Fruit fly (Drosophila melanogaster) whole organism, embryonic: ENCODE results near the gene Ada1-1.

Experiments used
- ATbp ChIP-seq: fragments of 200-800 bp; sonication (Bioruptor generic); optimal IDR thresholded peaks from 2 replicates; lab custom pipeline; 2017; ENCODE audit warnings: missing biosample characterization, mild to moderate bottlenecking, missing genetic modification characterization, missing genetic modification reagents
- B-H1 ChIP-seq: fragments of 200-800 bp; sonication (Bioruptor generic); IDR thresholded peaks from 3 replicates; pipeline ENCODE4 v1.3.6; 2022; ENCODE audit warnings: missing biosample characterization, missing genetic modification characterization
- CG10209 ChIP-seq: fragments of 200-800 bp; sonication (Bioruptor generic); optimal IDR thresholded peaks from 3 replicates; lab custom pipeline; 2017; ENCODE audit warnings: missing biosample characterization, mild to moderate bottlenecking, missing genetic modification characterization, missing genetic modification reagents
- CG12219 ChIP-seq: fragments of 200-800 bp; sonication (Bioruptor generic); optimal IDR thresholded peaks from 3 replicates; lab custom pipeline; 2018; ENCODE audit warnings: missing biosample characterization, mild to moderate bottlenecking, missing genetic modification characterization
- CG13624 ChIP-seq: fragments of 200-800 bp; sonication (Bioruptor generic); optimal IDR thresholded peaks from 2 replicates; lab custom pipeline; 2016; ENCODE audit warnings: missing biosample characterization, missing genetic modification characterization
- CG14441 ChIP-seq: fragments of 200-800 bp; sonication (Bioruptor generic); IDR thresholded peaks from 2 replicates; pipeline ENCODE4 v1.3.6; 2022; ENCODE audit warnings: missing biosample characterization, missing genetic modification characterization
- CG14667 ChIP-seq: fragments of 200-800 bp; sonication (Bioruptor generic); IDR thresholded peaks from 2 replicates; pipeline ENCODE4 v1.3.6; 2022; ENCODE audit warnings: missing biosample characterization, missing genetic modification characterization
- CG15011 ChIP-seq: fragments of 200-800 bp; sonication (Bioruptor generic); optimal IDR thresholded peaks from 3 replicates; lab custom pipeline; 2018; ENCODE audit warnings: missing biosample characterization, mild to moderate bottlenecking, missing genetic modification characterization
- CG15696 ChIP-seq: fragments of 200-800 bp; sonication (Bioruptor generic); optimal IDR thresholded peaks from 2 replicates; lab custom pipeline; 2019; ENCODE audit warnings: missing biosample characterization, mild to moderate bottlenecking, missing genetic modification characterization, moderate library complexity
- CG17385 ChIP-seq: fragments of 200-800 bp; sonication (Bioruptor generic); optimal IDR thresholded peaks from 3 replicates; lab custom pipeline; 2018; ENCODE audit warnings: missing biosample characterization, mild to moderate bottlenecking, missing genetic modification characterization
- CG3065 ChIP-seq: fragments of 200-800 bp; sonication (Bioruptor generic); optimal IDR thresholded peaks from 2 replicates; lab custom pipeline; 2016; ENCODE audit warnings: missing biosample characterization, missing genetic modification characterization
- CG3163 ChIP-seq: fragments of 200-800 bp; sonication (Bioruptor generic); optimal IDR thresholded peaks from 3 replicates; lab custom pipeline; 2016; ENCODE audit warnings: missing biosample characterization, missing genetic modification characterization
- CG33213 ChIP-seq: fragments of 200-800 bp; sonication (Bioruptor generic); optimal IDR thresholded peaks from 3 replicates; lab custom pipeline; 2016; ENCODE audit warnings: missing biosample characterization, missing genetic modification characterization
- CG4282 ChIP-seq: fragments of 200-800 bp; sonication (Bioruptor generic); optimal IDR thresholded peaks from 2 replicates; lab custom pipeline; 2016; ENCODE audit warnings: missing biosample characterization, missing genetic modification characterization
- CG4617 ChIP-seq: fragments of 200-800 bp; sonication (Bioruptor generic); optimal IDR thresholded peaks from 3 replicates; lab custom pipeline; 2016; ENCODE audit warnings: missing biosample characterization, missing genetic modification characterization, borderline replicate concordance
- CG5180 ChIP-seq: fragments of 200-800 bp; sonication (Bioruptor generic); optimal IDR thresholded peaks from 3 replicates; lab custom pipeline; 2017; ENCODE audit warnings: missing biosample characterization, missing genetic modification characterization, mild to moderate bottlenecking, moderate library complexity, missing genetic modification reagents
- CG6654 ChIP-seq: fragments of 200-800 bp; sonication (Bioruptor generic); optimal IDR thresholded peaks from 2 replicates; lab custom pipeline; 2017; ENCODE audit warnings: missing biosample characterization, mild to moderate bottlenecking, missing genetic modification characterization
- CG6854 ChIP-seq: fragments of 200-800 bp; sonication (Bioruptor generic); optimal IDR thresholded peaks from 3 replicates; lab custom pipeline; 2017; ENCODE audit warnings: missing biosample characterization, mild to moderate bottlenecking, missing genetic modification characterization
- CG8089 ChIP-seq: fragments of 200-800 bp; sonication (Bioruptor generic); optimal IDR thresholded peaks from 3 replicates; lab custom pipeline; 2016; ENCODE audit warnings: missing biosample characterization, missing genetic modification characterization
- CG9932 ChIP-seq: fragments of 200-800 bp; sonication (Bioruptor generic); IDR thresholded peaks from 2 replicates; pipeline ENCODE4 v1.3.6; 2022; ENCODE audit warnings: missing biosample characterization, missing genetic modification characterization
- CTCF ChIP-seq: fragments of 200-800 bp; sonication (Bioruptor generic); optimal IDR thresholded peaks from 2 replicates; lab custom pipeline; 2017; ENCODE audit warnings: missing biosample characterization, mild to moderate bottlenecking, missing genetic modification characterization, moderate library complexity
- CoRest ChIP-seq: fragments of 200-800 bp; sonication (Bioruptor generic); optimal IDR thresholded peaks from 3 replicates; lab custom pipeline; 2018; ENCODE audit warnings: missing biosample characterization, mild to moderate bottlenecking, missing genetic modification characterization, moderate library complexity
- Deaf1 ChIP-seq: fragments of 200-800 bp; optimal IDR thresholded peaks from 3 replicates; lab custom pipeline; 2019; ENCODE audit warnings: missing biosample characterization, mild to moderate bottlenecking, missing genetic modification characterization, moderate library complexity
- Dll ChIP-seq: fragments of 200-800 bp; sonication (Bioruptor generic); IDR thresholded peaks from 4 replicates; pipeline ENCODE4 v1.3.6; 2022; ENCODE audit warnings: missing biosample characterization, missing genetic modification characterization; ENCODE audit not compliant: partially characterized antibody
- Dp ChIP-seq: fragments of 200-800 bp; sonication (Bioruptor generic); optimal IDR thresholded peaks from 2 replicates; lab custom pipeline; 2018; ENCODE audit warnings: missing biosample characterization, mild to moderate bottlenecking, missing genetic modification characterization, moderate library complexity
- GATAe ChIP-seq: fragments of 200-800 bp; sonication (Bioruptor generic); conservative IDR thresholded peaks from 2 replicates; pipeline ENCODE4 v1.3.6; 2022; ENCODE audit warnings: missing biosample characterization, missing genetic modification characterization
- Hand ChIP-seq: fragments of 200-800 bp; sonication (Bioruptor generic); optimal IDR thresholded peaks from 2 replicates; lab custom pipeline; 2017; ENCODE audit warnings: mild to moderate bottlenecking, missing biosample characterization, missing genetic modification reagents, missing genetic modification characterization
- Kr ChIP-seq: fragments of 200-800 bp; sonication (Bioruptor generic); optimal IDR thresholded peaks from 2 replicates; lab custom pipeline; 2017; ENCODE audit warnings: missing biosample characterization, mild to moderate bottlenecking, missing genetic modification characterization
- Neu2 ChIP-seq: fragments of 200-800 bp; sonication (Bioruptor generic); optimal IDR thresholded peaks from 3 replicates; lab custom pipeline; 2016; ENCODE audit warnings: missing biosample characterization, missing genetic modification characterization, borderline replicate concordance
- Oaz ChIP-seq: fragments of 200-800 bp; sonication (Bioruptor generic); IDR thresholded peaks from 2 replicates; pipeline ENCODE4 v1.3.6; 2022; ENCODE audit warnings: missing biosample characterization, missing genetic modification characterization
- Taf1 ChIP-seq: fragments of 200-800 bp; sonication (Bioruptor generic); IDR thresholded peaks from 2 replicates; pipeline ENCODE4 v1.3.6; 2022; ENCODE audit warnings: missing biosample characterization, missing genetic modification characterization
- ab ChIP-seq: fragments of 200-800 bp; sonication (Bioruptor generic); optimal IDR thresholded peaks from 2 replicates; lab custom pipeline; 2016; ENCODE audit warnings: missing biosample characterization, missing genetic modification characterization
- ato ChIP-seq: fragments of 200-800 bp; sonication (Bioruptor generic); IDR thresholded peaks from 2 replicates; pipeline ENCODE4 v1.3.6; 2022; ENCODE audit warnings: missing biosample characterization, missing genetic modification characterization; ENCODE audit not compliant: partially characterized antibody
- cg ChIP-seq: fragments of 200-800 bp; sonication (Bioruptor generic); optimal IDR thresholded peaks from 3 replicates; lab custom pipeline; 2019; ENCODE audit warnings: missing biosample characterization, mild to moderate bottlenecking, missing genetic modification characterization, moderate library complexity
- crol ChIP-seq: fragments of 200-800 bp; sonication (Bioruptor generic); IDR thresholded peaks from 2 replicates; pipeline ENCODE4 v1.3.6; 2022; ENCODE audit warnings: missing biosample characterization, missing genetic modification characterization
- exex ChIP-seq: fragments of 200-800 bp; sonication (Bioruptor generic); optimal IDR thresholded peaks from 4 replicates; lab custom pipeline; 2018; ENCODE audit warnings: missing biosample characterization, mild to moderate bottlenecking, missing genetic modification characterization, moderate library complexity
- fd96Cb ChIP-seq: fragments of 200-800 bp; sonication (Bioruptor generic); optimal IDR thresholded peaks from 2 replicates; lab custom pipeline; 2018; ENCODE audit warnings: missing biosample characterization, mild to moderate bottlenecking, missing genetic modification characterization, moderate library complexity
- fru ChIP-seq: fragments of >200 bp; optimal IDR thresholded peaks from 2 replicates; lab custom pipeline; 2017
- grn ChIP-seq: fragments of 200-800 bp; sonication (Bioruptor generic); optimal IDR thresholded peaks from 3 replicates; lab custom pipeline; 2017; ENCODE audit warnings: missing biosample characterization, missing genetic modification characterization
- kah ChIP-seq: fragments of 200-800 bp; sonication (Bioruptor generic); optimal IDR thresholded peaks from 2 replicates; lab custom pipeline; 2018; ENCODE audit warnings: missing biosample characterization, mild to moderate bottlenecking, missing genetic modification characterization
- lilli ChIP-seq: fragments of 200-800 bp; sonication (Bioruptor generic); optimal IDR thresholded peaks from 3 replicates; lab custom pipeline; 2016; ENCODE audit warnings: missing biosample characterization, missing genetic modification characterization
- lov ChIP-seq, 2 experiments: fragments of 200-800 bp in 1 of 2; fragments of >200 bp in 1 of 2; sonication (Bioruptor generic) in 1 of 2; IDR thresholded peaks in 1 of 2; optimal IDR thresholded peaks in 1 of 2; 2 replicates in 1 of 2; 3 replicates in 1 of 2; pipeline versions ENCODE4 v1.3.6 to Lab custom; 2017 to 2022; ENCODE audit warnings: missing biosample characterization in 1 of 2, missing genetic modification characterization in 1 of 2
- mirr ChIP-seq: fragments of 200-800 bp; sonication (Bioruptor generic); optimal IDR thresholded peaks from 3 replicates; lab custom pipeline; 2018; ENCODE audit warnings: missing biosample characterization, mild to moderate bottlenecking, missing genetic modification characterization
- onecut ChIP-seq: fragments of 200-800 bp; sonication (Bioruptor generic); IDR thresholded peaks from 2 replicates; pipeline ENCODE4 v1.3.6; 2022; ENCODE audit warnings: missing biosample characterization, missing genetic modification characterization
- sd ChIP-seq: fragments of 200-800 bp; sonication (Bioruptor generic); optimal IDR thresholded peaks from 3 replicates; lab custom pipeline; 2018; ENCODE audit warnings: missing biosample characterization, mild to moderate bottlenecking, missing genetic modification characterization, moderate library complexity
- sug ChIP-seq: fragments of 200-800 bp; optimal IDR thresholded peaks from 2 replicates; lab custom pipeline; 2019; ENCODE audit warnings: missing biosample characterization, mild to moderate bottlenecking, missing genetic modification characterization, moderate library complexity
- tin ChIP-seq: fragments of 200-800 bp; sonication (Bioruptor generic); optimal IDR thresholded peaks from 3 replicates; lab custom pipeline; 2016; ENCODE audit warnings: missing biosample characterization, missing genetic modification characterization
- tna ChIP-seq: fragments of 200-800 bp; sonication (Bioruptor generic); IDR thresholded peaks from 2 replicates; pipeline ENCODE4 v1.3.6; 2022; ENCODE audit warnings: missing biosample characterization, missing genetic modification characterization; ENCODE audit not compliant: partially characterized antibody
- ttk ChIP-seq: fragments of 200-800 bp; sonication (Bioruptor generic); IDR thresholded peaks from 2 replicates; pipeline ENCODE4 v2.1.2; 2022; ENCODE audit warnings: missing biosample characterization, missing genetic modification characterization
- wor ChIP-seq: fragments of 200-800 bp; sonication (Bioruptor generic); IDR thresholded peaks from 2 replicates; pipeline ENCODE4 v1.3.6; 2022; ENCODE audit warnings: missing biosample characterization, missing genetic modification characterization

The Ada1-1 gene

dm6 chr2L:12045941-12046855, 49.6 kb downstream of the Ada1-1 start, which contains the start of gene CG6770 (continued):
- TF ChIP-seq CG15696 (tag; lab: Kevin White, UChicago) = peak; percentile 12
- peak; percentile 64 for TF ChIP-seq CG5180 (GFP tag; lab: Kevin White, UChicago)
- TF ChIP-seq CG4282 = peak; percentile 16
- TF ChIP-seq ttk (GFP tag; lab: Robert Waterston, UW) = peak; percentile 81
- no peak for TF ChIP-seq lov (optimal IDR thresholded peaks at IDR 0.05; lab: Kevin White, UChicago)
- peak; percentile 42; the same call in 1 of the 3 replicates for TF ChIP-seq lov (GFP tag; IDR thresholded peaks at IDR 0.05; lab: Robert Waterston, UW)
- TF ChIP-seq fru (lab: Kevin White, UChicago) = no peak
- TF ChIP-seq CG3163 (GFP tag; lab: Kevin White, UChicago) = peak; percentile 16
- TF ChIP-seq B-H1 (GFP tag; lab: Robert Waterston, UW) = peak; percentile 64; the same call in 1 of the 3 replicates
- TF ChIP-seq CG14667 (GFP tag; lab: Robert Waterston, UW) = peak; percentile 60; the same call in 1 of the 2 replicates
- TF ChIP-seq onecut (GFP tag; lab: Robert Waterston, UW) = peak; percentile 70
- peak; percentile 8 for TF ChIP-seq CG4617
- TF ChIP-seq CG10209 (GFP tag; lab: Kevin White, UChicago) = peak; percentile 73
- no peak for TF ChIP-seq CG8089
- TF ChIP-seq Dll (GFP tag; lab: Robert Waterston, UW) = no peak
- TF ChIP-seq CTCF = peak; percentile 35
- TF ChIP-seq GATAe (GFP tag; lab: Robert Waterston, UW) = no peak
- peak; percentile 2 for TF ChIP-seq CG33213 (GFP tag; lab: Kevin White, UChicago)
- TF ChIP-seq lilli = peak; percentile 75
- TF ChIP-seq CG17385 (GFP tag; lab: Kevin White, UChicago) = peak; percentile 77
- no peak for TF ChIP-seq ab (GFP tag; lab: Kevin White, UChicago)
- peak; percentile 11 for TF ChIP-seq kah (GFP tag; lab: Kevin White, UChicago)
- TF ChIP-seq Dp (GFP tag; lab: Kevin White, UChicago) = peak; percentile 28
- peak; percentile 74 for TF ChIP-seq Oaz (GFP tag; lab: Robert Waterston, UW)
- TF ChIP-seq Neu2 = no peak
- TF ChIP-seq ATbp = peak; percentile 79
- TF ChIP-seq ato (GFP tag; lab: Robert Waterston, UW) = no peak
- peak; percentile 58 for TF ChIP-seq CG12219 (GFP tag; lab: Kevin White, UChicago)
- peak; percentile 51 for TF ChIP-seq fd96Cb (tag; lab: Kevin White, UChicago)
- peak; percentile 22; the same call in 1 of the 2 replicates for TF ChIP-seq crol
- no peak for TF ChIP-seq CG3065 (GFP tag; lab: Kevin White, UChicago)
- no peak for TF ChIP-seq mirr
- TF ChIP-seq tna (GFP tag; lab: Robert Waterston, UW) = peak; percentile 54; the same call in 1 of the 2 replicates
- peak; percentile 85 for TF ChIP-seq CG9932 (GFP tag; lab: Robert Waterston, UW)
- peak; percentile 65 for TF ChIP-seq CG15011 (GFP tag; lab: Kevin White, UChicago)
- peak; percentile 59 for TF ChIP-seq wor (GFP tag; lab: Robert Waterston, UW)
- peak; percentile 92 for TF ChIP-seq Hand (GFP tag; lab: Kevin White, UChicago)

DNA sequence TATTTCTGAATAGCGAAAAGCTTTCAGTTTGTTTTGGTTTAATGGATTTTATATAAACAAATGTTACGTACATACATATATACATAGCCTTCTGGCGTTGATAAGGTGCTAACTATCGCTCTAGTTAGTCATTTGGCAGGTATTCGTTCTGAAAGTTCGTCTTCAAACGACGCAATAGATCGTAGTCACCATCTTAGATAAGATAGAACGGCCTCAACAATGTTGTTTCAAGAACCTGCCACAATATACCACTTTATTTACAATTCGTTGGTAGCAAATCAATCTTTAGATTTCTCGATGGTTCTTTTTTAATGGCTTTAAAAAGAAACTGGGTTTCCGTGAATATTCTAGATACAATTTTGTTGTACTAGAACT, 50.2 kb downstream of the Ada1-1 start:
- no peak for TF ChIP-seq CG15696 (tag; lab: Kevin White, UChicago)
- no peak for TF ChIP-seq tin (GFP tag; lab: Kevin White, UChicago)
- TF ChIP-seq CG14441 (GFP tag; lab: Robert Waterston, UW) = peak; percentile 34; the same call in 1 of the 2 replicates
- TF ChIP-seq CG6654 (GFP tag; lab: Kevin White, UChicago) = no peak
- TF ChIP-seq Taf1 = no peak
- TF ChIP-seq sug (tag; lab: Kevin White, UChicago) = peak; percentile 21
- TF ChIP-seq mirr = peak; percentile 42
- TF ChIP-seq sd (tag; lab: Kevin White, UChicago) = peak; percentile 98
- TF ChIP-seq CoRest (tag; lab: Kevin White, UChicago) = no peak
- TF ChIP-seq cg = no peak
- TF ChIP-seq exex = peak; percentile 80
- peak; percentile 29 for TF ChIP-seq CG6854 (GFP tag; lab: Kevin White, UChicago)
- TF ChIP-seq CG13624 (GFP tag; lab: Kevin White, UChicago) = peak; percentile 75
- no peak for TF ChIP-seq Kr (GFP tag; lab: Kevin White, UChicago)
- TF ChIP-seq Deaf1 = peak; percentile 8
- peak; percentile 98 for TF ChIP-seq grn
